Fruit fly (Drosophila melanogaster) whole organism, embryonic: Measurements from ENCODE around the gene Cyp6v1.

ENCODE experiments used
- CG6175 ChIP-seq: fragments of 200-800 bp; sonication (Bioruptor generic); IDR thresholded peaks from 3 replicates; pipeline ENCODE4 v1.3.6; 2022; ENCODE audit warnings: missing biosample characterization, missing genetic modification characterization
- Hr3 ChIP-seq: fragments of 200-800 bp; sonication (Bioruptor generic); optimal IDR thresholded peaks from 3 replicates; lab custom pipeline; 2016; ENCODE audit warnings: missing biosample characterization, missing genetic modification characterization
- hkb ChIP-seq, 2 experiments: fragments of 200-800 bp in 1 of 2; fragments of >200 bp in 1 of 2; sonication (Bioruptor generic) in 1 of 2; IDR thresholded peaks in 1 of 2; optimal IDR thresholded peaks in 1 of 2; 2 replicates each; pipeline versions ENCODE4 v1.3.6 to Lab custom; 2017 to 2022; ENCODE audit warnings: missing biosample characterization in 1 of 2, missing genetic modification characterization in 1 of 2

DNA sequence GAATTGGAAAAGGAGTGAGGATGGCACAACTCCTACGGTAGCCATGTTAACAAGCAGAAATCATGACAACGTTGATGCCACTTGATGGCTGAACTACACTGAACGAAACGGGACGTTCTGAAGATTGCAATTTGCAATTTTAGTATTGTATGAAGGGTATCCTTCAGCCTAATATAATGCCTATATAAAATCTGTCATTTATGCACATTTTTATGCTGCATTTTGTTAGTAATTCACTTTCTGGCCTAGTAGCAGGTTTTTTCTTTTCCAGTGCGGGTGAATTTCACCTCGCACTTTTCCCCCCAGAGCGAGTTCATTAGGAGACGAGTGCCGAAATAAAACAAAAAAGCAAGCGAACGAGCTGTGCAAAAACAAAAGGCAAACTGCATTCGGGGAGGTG is 46.0 kb downstream of the Cyp6v1 start:
- no peak for TF ChIP-seq CG6175 (GFP tag; lab: Robert Waterston, UW)
- TF ChIP-seq hkb (optimal IDR thresholded peaks at IDR 0.05; lab: Kevin White, UChicago) = no peak
- no peak for TF ChIP-seq hkb (GFP tag; IDR thresholded peaks at IDR 0.05; lab: Robert Waterston, UW)
- no peak for TF ChIP-seq Hr3 (GFP tag; lab: Kevin White, UChicago)
